Fruit fly (Drosophila melanogaster): ENCODE measurements around the gene CG34347.

- TF ChIP-seq Pif1A (GFP tag; optimal IDR thresholded peaks at IDR 0.05) (peak; percentile 21), CG8159 (tag; optimal IDR thresholded peaks at IDR 0.05) (no peak), EcR (GFP tag; optimal IDR thresholded peaks at IDR 0.05) (no peak), CG34367 (tag; optimal IDR thresholded peaks at IDR 0.05) (no peak), rn (GFP tag; IDR thresholded peaks at IDR 0.05) (no peak), CG13204 (GFP tag; optimal IDR thresholded peaks at IDR 0.05) (no peak)
Measured at dm6 chr3R:31308855-31309646, 1.9 kb upstream of the CG34347 start.

Data from whole organism, pupa.